Fruit fly (Drosophila melanogaster): ENCODE measurements around the gene Nuak.

The Nuak gene

dm6 chr3R:10265552-10266137 is 1.5 kb downstream of the Nuak start:
- TF ChIP-seq Myc (optimal IDR thresholded peaks at IDR 0.05) (no peak), ttk (optimal IDR thresholded peaks at IDR 0.05) (no peak), insv (optimal IDR thresholded peaks at IDR 0.05) (no peak), Sin3A (optimal IDR thresholded peaks at IDR 0.05) (no peak), psq (optimal IDR thresholded peaks at IDR 0.05) (no peak), h (optimal IDR thresholded peaks at IDR 0.05) (no peak)

DNA sequence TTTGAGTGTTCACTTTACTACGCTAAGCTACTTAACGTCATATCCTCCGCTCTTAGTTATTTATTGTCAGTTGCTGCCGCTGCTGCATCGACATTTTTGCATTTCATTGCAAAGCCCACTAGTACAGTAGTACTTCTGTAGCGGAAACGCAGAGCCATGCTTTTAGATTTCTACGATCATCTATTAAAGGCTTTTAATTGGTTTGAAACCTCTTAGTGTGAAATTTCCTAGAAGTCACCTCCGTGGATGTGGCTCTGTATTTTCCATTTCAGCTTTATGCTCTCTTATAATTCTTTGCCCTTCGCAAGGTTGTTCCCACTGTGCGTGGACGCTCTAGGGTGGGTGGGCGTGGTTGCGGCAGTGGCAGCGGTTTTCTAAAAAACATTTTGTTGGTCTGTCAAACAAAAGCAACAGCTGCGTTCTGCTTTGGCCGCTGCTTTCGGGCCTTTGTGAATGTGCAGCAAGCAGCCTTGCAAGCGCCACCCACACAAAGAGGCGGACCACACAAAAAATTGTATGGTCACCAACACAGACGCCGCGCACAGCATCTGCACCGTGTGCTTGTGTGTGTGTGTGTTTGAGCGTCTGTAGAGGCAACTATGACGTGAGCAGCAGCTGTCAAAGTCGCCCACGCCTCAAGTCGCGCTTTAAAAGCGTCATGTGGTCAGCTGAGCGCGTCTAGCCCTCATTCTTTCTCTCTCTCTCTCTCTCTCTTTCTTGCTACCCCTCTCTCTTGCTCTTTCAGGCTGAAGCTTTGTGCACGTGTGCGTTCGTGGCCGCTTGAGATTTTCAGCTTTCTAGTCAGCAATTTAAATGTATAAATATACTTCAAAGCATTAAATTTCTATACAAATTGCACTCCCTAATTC is 2.8 kb downstream of the Nuak start:
- TF ChIP-seq insv (optimal IDR thresholded peaks at IDR 0.05), result no peak
- TF ChIP-seq h (optimal IDR thresholded peaks at IDR 0.05), result no peak
- TF ChIP-seq Myc (optimal IDR thresholded peaks at IDR 0.05), result no peak

- TF ChIP-seq h (optimal IDR thresholded peaks at IDR 0.05), result no peak
- no peak for TF ChIP-seq psq (optimal IDR thresholded peaks at IDR 0.05)
- no peak for TF ChIP-seq Myc (optimal IDR thresholded peaks at IDR 0.05)
- TF ChIP-seq Sin3A (optimal IDR thresholded peaks at IDR 0.05), result no peak
- no peak for TF ChIP-seq insv (optimal IDR thresholded peaks at IDR 0.05)
- TF ChIP-seq ttk (optimal IDR thresholded peaks at IDR 0.05), result no peak
Measured at dm6 chr3R:10268101-10268864, 4.2 kb downstream of the Nuak start.

dm6 chr3R:10268865-10269442 is 4.8 kb downstream of the Nuak start:
- TF ChIP-seq insv (optimal IDR thresholded peaks at IDR 0.05) (no peak), Sin3A (optimal IDR thresholded peaks at IDR 0.05) (no peak), ttk (optimal IDR thresholded peaks at IDR 0.05) (no peak), psq (optimal IDR thresholded peaks at IDR 0.05) (no peak), h (optimal IDR thresholded peaks at IDR 0.05) (no peak), Myc (optimal IDR thresholded peaks at IDR 0.05) (no peak)

- no peak for TF ChIP-seq Myc (optimal IDR thresholded peaks at IDR 0.05)
- TF ChIP-seq h (optimal IDR thresholded peaks at IDR 0.05), result no peak
- no peak for TF ChIP-seq ttk (optimal IDR thresholded peaks at IDR 0.05)
- no peak for TF ChIP-seq psq (optimal IDR thresholded peaks at IDR 0.05)
- TF ChIP-seq insv (optimal IDR thresholded peaks at IDR 0.05), result no peak
- no peak for TF ChIP-seq Sin3A (optimal IDR thresholded peaks at IDR 0.05)
Measured at dm6 chr3R:10269921-10270431, 5.9 kb downstream of the Nuak start.

DNA sequence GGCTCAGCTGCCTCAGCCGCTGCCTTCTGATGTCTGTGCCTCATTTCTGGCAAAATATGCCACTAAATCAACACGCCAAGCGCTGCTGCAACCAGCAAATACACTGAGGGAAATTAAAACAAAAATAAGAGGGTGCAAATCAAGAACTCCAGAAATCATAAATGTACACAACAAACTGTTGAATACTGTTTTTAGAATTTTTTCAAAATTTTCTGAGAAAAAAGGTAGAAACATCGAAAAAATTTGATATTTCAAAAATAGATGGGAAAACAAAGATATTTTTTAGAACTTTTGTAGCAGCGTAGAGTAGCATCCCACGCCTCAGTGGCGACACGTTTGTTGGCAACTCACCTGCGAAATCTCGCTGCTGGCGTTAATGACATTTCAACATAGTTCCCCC is 8.6 kb downstream of the Nuak start:
- TF ChIP-seq Sin3A (optimal IDR thresholded peaks at IDR 0.05), result no peak
- TF ChIP-seq h (optimal IDR thresholded peaks at IDR 0.05), result no peak
- TF ChIP-seq ttk (optimal IDR thresholded peaks at IDR 0.05), result no peak
- TF ChIP-seq Myc (optimal IDR thresholded peaks at IDR 0.05), result no peak
- no peak for TF ChIP-seq insv (optimal IDR thresholded peaks at IDR 0.05)
- TF ChIP-seq psq (optimal IDR thresholded peaks at IDR 0.05), result no peak

DNA sequence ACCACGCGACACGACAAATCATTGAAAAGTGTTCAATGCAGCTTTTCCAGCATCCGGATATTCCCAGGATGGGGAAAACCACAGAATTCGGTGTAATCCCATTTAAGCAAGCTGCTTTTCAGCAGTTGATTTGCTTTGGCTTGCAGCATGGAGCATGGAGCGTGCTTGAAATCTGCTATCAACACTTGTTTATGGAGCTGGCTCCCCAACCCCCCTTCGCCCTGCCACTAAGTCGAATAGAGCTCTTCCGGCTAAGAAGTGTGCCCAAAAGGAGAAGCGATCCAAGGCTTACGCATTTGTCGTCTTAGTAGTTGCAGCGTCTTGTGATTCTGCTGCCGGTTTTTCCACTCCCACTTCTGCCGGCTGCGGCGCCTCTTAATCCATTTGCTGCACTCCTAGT is 10.2 kb downstream of the Nuak start:
- TF ChIP-seq Sin3A (optimal IDR thresholded peaks at IDR 0.05), result no peak
- TF ChIP-seq h (optimal IDR thresholded peaks at IDR 0.05), result no peak
- no peak for TF ChIP-seq insv (optimal IDR thresholded peaks at IDR 0.05)
- no peak for TF ChIP-seq psq (optimal IDR thresholded peaks at IDR 0.05)
- TF ChIP-seq Myc (optimal IDR thresholded peaks at IDR 0.05), result no peak
- TF ChIP-seq ttk (optimal IDR thresholded peaks at IDR 0.05), result no peak

DNA sequence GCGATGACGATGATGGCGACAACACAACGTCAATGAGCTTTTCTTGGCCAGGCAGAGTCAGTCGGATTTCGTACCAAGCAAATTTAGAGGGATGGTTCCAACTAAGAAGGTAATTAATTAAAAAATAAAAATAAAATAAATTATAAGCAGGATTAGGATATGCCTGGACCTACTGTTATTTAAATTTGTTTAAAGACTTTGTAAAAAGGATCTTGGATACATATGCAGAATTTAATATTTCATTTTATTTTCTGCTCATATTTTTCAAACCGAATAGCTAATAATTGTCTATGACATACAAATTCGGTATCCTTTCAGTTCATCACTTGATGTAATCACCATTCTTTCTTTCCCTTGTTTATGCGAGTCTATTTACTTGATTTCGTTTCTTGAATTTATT is 10.7 kb downstream of the Nuak start:
- no peak for TF ChIP-seq ttk (optimal IDR thresholded peaks at IDR 0.05)
- TF ChIP-seq Sin3A (optimal IDR thresholded peaks at IDR 0.05), result no peak
- TF ChIP-seq Myc (optimal IDR thresholded peaks at IDR 0.05), result no peak
- TF ChIP-seq h (optimal IDR thresholded peaks at IDR 0.05), result no peak
- TF ChIP-seq psq (optimal IDR thresholded peaks at IDR 0.05), result no peak
- TF ChIP-seq insv (optimal IDR thresholded peaks at IDR 0.05), result no peak

DNA sequence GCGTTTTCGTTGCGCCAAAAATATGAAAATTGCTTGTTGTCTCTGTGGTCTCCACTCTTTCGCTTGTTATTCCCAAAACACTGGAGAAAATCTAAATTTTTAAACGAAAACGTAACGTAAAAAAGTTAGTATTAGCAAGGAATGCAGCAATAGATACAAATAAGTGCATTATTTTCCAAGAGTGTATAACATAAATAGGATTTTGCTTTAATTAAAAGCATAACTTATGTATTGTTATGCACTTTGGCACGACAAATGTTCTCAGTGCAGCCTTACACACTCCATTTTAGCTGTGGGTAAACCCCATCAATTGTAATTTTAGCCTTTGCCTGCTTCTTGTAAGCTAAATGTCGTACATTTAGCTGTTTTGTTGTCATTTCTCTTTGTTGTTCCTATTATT is 11.9 kb downstream of the Nuak start:
- TF ChIP-seq Myc (optimal IDR thresholded peaks at IDR 0.05) (no peak), h (optimal IDR thresholded peaks at IDR 0.05) (no peak), psq (optimal IDR thresholded peaks at IDR 0.05) (no peak), insv (optimal IDR thresholded peaks at IDR 0.05) (no peak), Sin3A (optimal IDR thresholded peaks at IDR 0.05) (no peak), ttk (optimal IDR thresholded peaks at IDR 0.05) (no peak)

DNA sequence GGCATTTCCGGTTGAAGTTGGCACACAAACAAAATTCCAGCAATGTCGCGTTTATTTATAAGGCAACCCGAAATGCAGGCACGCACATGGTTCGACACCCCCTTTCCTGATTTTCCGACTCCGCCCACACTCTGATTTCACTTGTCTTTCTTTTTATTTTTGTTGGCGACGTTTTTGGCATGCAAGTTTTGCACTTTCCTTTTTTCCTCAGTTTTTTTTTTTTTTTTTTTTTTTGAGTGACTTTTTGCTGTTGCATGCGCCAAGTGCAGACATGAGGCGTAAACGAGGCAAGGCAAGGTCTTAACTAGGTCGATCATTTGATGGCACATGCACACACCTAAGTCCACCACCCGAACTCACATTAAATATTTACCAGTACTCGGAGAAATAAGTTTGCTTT is 18.0 kb downstream of the Nuak start:
- TF ChIP-seq Myc (optimal IDR thresholded peaks at IDR 0.05) (no peak), insv (optimal IDR thresholded peaks at IDR 0.05) (no peak), ttk (optimal IDR thresholded peaks at IDR 0.05) (no peak), h (optimal IDR thresholded peaks at IDR 0.05) (no peak), Sin3A (optimal IDR thresholded peaks at IDR 0.05) (no peak), psq (optimal IDR thresholded peaks at IDR 0.05) (no peak)

- no peak for TF ChIP-seq Myc (optimal IDR thresholded peaks at IDR 0.05)
- no peak for TF ChIP-seq insv (optimal IDR thresholded peaks at IDR 0.05)
- TF ChIP-seq psq (optimal IDR thresholded peaks at IDR 0.05), result no peak
- TF ChIP-seq Sin3A (optimal IDR thresholded peaks at IDR 0.05), result no peak
- no peak for TF ChIP-seq h (optimal IDR thresholded peaks at IDR 0.05)
- TF ChIP-seq ttk (optimal IDR thresholded peaks at IDR 0.05), result no peak
Measured at dm6 chr3R:10283114-10283513, 19.0 kb downstream of the Nuak start.

All from Kc167 (cell line).